Fruit fly (Drosophila melanogaster) whole organism, pupa: ENCODE results near the gene Sac1.

Experiments used
- CG10348 ChIP-seq: fragments of 200-800 bp; sonication (Bioruptor generic); IDR thresholded peaks from 2 replicates; pipeline ENCODE4 v1.3.6; 2022; ENCODE audit warnings: missing biosample characterization, missing genetic modification characterization
- CG14655 ChIP-seq: fragments of 200-800 bp; sonication (Bioruptor generic); optimal IDR thresholded peaks from 3 replicates; lab custom pipeline; 2017; ENCODE audit warnings: mild to moderate bottlenecking, missing biosample characterization, missing genetic modification reagents, missing genetic modification characterization
- CG15710 ChIP-seq: fragments of 200-800 bp; sonication (Bioruptor generic); optimal IDR thresholded peaks from 2 replicates; lab custom pipeline; 2018; ENCODE audit warnings: missing biosample characterization, mild to moderate bottlenecking, missing genetic modification characterization, moderate library complexity
- CG17806 ChIP-seq: fragments of 200-800 bp; sonication (Bioruptor generic); optimal IDR thresholded peaks from 2 replicates; lab custom pipeline; 2018; ENCODE audit warnings: missing biosample characterization, mild to moderate bottlenecking, missing genetic modification characterization, moderate library complexity
- CG32121 ChIP-seq: fragments of 200-800 bp; sonication (Bioruptor generic); IDR thresholded peaks from 2 replicates; pipeline ENCODE4 v1.3.6; 2022; ENCODE audit warnings: missing biosample characterization, missing genetic modification characterization
- CG8159 ChIP-seq: fragments of 200-800 bp; sonication (Bioruptor generic); optimal IDR thresholded peaks from 3 replicates; lab custom pipeline; 2018; ENCODE audit warnings: missing biosample characterization, mild to moderate bottlenecking, missing genetic modification characterization, moderate library complexity
- CG9948 ChIP-seq: fragments of 200-800 bp; sonication (Bioruptor generic); optimal IDR thresholded peaks from 2 replicates; lab custom pipeline; 2018; ENCODE audit warnings: missing biosample characterization, mild to moderate bottlenecking, missing genetic modification characterization, moderate library complexity
- Ets98B ChIP-seq: fragments of 200-800 bp; sonication (Bioruptor generic); IDR thresholded peaks from 2 replicates; pipeline ENCODE4 v1.3.6; 2022; ENCODE audit warnings: missing biosample characterization, missing genetic modification characterization
- Snoo ChIP-seq: fragments of 200-800 bp; sonication (Bioruptor generic); optimal IDR thresholded peaks from 3 replicates; lab custom pipeline; 2017; ENCODE audit warnings: missing biosample characterization, mild to moderate bottlenecking, missing genetic modification characterization, inconsistent platforms
- fd96Ca ChIP-seq: fragments of 200-800 bp; sonication (Bioruptor generic); IDR thresholded peaks from 3 replicates; pipeline ENCODE4 v1.3.6; 2022; ENCODE audit warnings: missing biosample characterization, missing genetic modification characterization
- gl ChIP-seq: fragments of 200-800 bp; sonication (Bioruptor generic); optimal IDR thresholded peaks from 2 replicates; lab custom pipeline; 2018; ENCODE audit warnings: missing biosample characterization, mild to moderate bottlenecking, missing genetic modification characterization
- rn ChIP-seq: fragments of 200-800 bp; sonication (Bioruptor generic); IDR thresholded peaks from 2 replicates; pipeline ENCODE4 v1.3.6; 2022; ENCODE audit warnings: missing biosample characterization, missing genetic modification characterization

- TF ChIP-seq CG32121 (GFP tag; lab: Robert Waterston, UW) (no peak), CG9948 (tag; lab: Kevin White, UChicago) (no peak), CG15710 (tag; lab: Kevin White, UChicago) (no peak), rn (GFP tag; lab: Robert Waterston, UW) (no peak), Ets98B (GFP tag; lab: Robert Waterston, UW) (no peak), CG17806 (no peak), Snoo (tag; lab: Kevin White, UChicago) (no peak), CG14655 (no peak), gl (no peak), fd96Ca (no peak), CG8159 (tag; lab: Kevin White, UChicago) (no peak), CG10348 (GFP tag; lab: Robert Waterston, UW) (no peak)
Measured at dm6 chr3L:1294835-1295234, 47.2 kb downstream of the Sac1 start.
